Fruit fly (Drosophila melanogaster): ENCODE measurements around the gene stai.

The stai gene

DNA sequence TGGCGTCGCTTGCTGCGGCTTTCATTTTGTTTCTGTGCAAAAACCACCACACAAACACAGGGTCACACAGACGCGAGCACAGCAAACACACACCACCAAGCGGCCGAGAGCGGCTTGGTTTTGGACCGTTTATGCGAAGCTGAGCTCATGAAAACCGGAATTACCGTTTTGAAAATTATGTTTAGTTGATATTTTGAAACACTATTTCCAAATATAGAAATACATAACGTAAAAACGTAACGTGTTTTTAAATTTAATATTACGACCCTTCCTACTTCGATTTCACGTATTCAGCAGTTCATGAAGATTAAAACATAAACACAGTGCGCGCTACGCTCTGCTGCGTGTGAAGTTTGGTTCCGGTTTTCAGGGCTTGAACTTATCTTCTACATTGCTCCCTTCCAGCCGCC lies 49.0 kb upstream of the stai start (continued):
- peak; percentile 57 for TF ChIP-seq CG4617 (GFP tag; optimal IDR thresholded peaks at IDR 0.05; ENCODE audit: borderline replicate concordance)
- TF ChIP-seq CG17359 (tag; optimal IDR thresholded peaks at IDR 0.05) = peak; percentile 97
- peak; percentile 84 for TF ChIP-seq Taf1 (GFP tag; IDR thresholded peaks at IDR 0.05)
- peak; percentile 95 for TF ChIP-seq pho (GFP tag; optimal IDR thresholded peaks at IDR 0.05)
- peak; percentile 96 for TF ChIP-seq zfh1 (GFP tag; IDR thresholded peaks at IDR 0.05)
- peak; percentile 88 for TF ChIP-seq CG5180 (GFP tag; optimal IDR thresholded peaks at IDR 0.05)
- TF ChIP-seq wek (GFP tag; optimal IDR thresholded peaks at IDR 0.05) = peak; percentile 91
- peak; percentile 35; the same call in 1 of the 2 replicates for TF ChIP-seq CG14667 (GFP tag; IDR thresholded peaks at IDR 0.05)
- peak; percentile 47 for TF ChIP-seq CG15073 (GFP tag; optimal IDR thresholded peaks at IDR 0.05)
- peak; percentile 97 for TF ChIP-seq dmrt99B (tag; optimal IDR thresholded peaks at IDR 0.05)
- TF ChIP-seq sens-2 (GFP tag; IDR thresholded peaks at IDR 0.05) = peak; percentile 95
- TF ChIP-seq Sox100B (GFP tag; optimal IDR thresholded peaks at IDR 0.05) = peak; percentile 94
- peak; percentile 83 for TF ChIP-seq klu (GFP tag; IDR thresholded peaks at IDR 0.05)
- peak; percentile 94 for TF ChIP-seq bcd (GFP tag; optimal IDR thresholded peaks at IDR 0.05)
- peak; percentile 29 for TF ChIP-seq bigmax (GFP tag; optimal IDR thresholded peaks at IDR 0.05)
- TF ChIP-seq BtbVII (GFP tag; optimal IDR thresholded peaks at IDR 0.05) = peak; percentile 97
- peak; percentile 99 for TF ChIP-seq ci (GFP tag; IDR thresholded peaks at IDR 0.05)
- TF ChIP-seq Antp (GFP tag; optimal IDR thresholded peaks at IDR 0.05) = peak; percentile 89
- peak; percentile 71 for TF ChIP-seq CG43689 (GFP tag; IDR thresholded peaks at IDR 0.05)
- peak; percentile 76 for TF ChIP-seq CG9876 (GFP tag; optimal IDR thresholded peaks at IDR 0.05)
- TF ChIP-seq Hey (tag; optimal IDR thresholded peaks at IDR 0.05) = peak; percentile 85
- peak; percentile 96 for TF ChIP-seq mirr (GFP tag; optimal IDR thresholded peaks at IDR 0.05)
- peak; percentile 90 for TF ChIP-seq ind (GFP tag; optimal IDR thresholded peaks at IDR 0.05)
- TF ChIP-seq CG10543 (GFP tag; optimal IDR thresholded peaks at IDR 0.05) = peak; percentile 96
- TF ChIP-seq CG15601 (tag; optimal IDR thresholded peaks at IDR 0.05) = peak; percentile 94
- TF ChIP-seq az2 (GFP tag; optimal IDR thresholded peaks at IDR 0.05) = peak; percentile 93
- peak in 1 of 2 experiments; percentile 97 for TF ChIP-seq Eip74EF (GFP tag; optimal IDR thresholded peaks at IDR 0.05)
- peak; percentile 88 for TF ChIP-seq CG14441 (GFP tag; IDR thresholded peaks at IDR 0.05)
- TF ChIP-seq CG12299 (tag; optimal IDR thresholded peaks at IDR 0.05) = peak; percentile 97
- TF ChIP-seq kni (GFP tag; optimal IDR thresholded peaks at IDR 0.05) = peak; percentile 90
- peak; percentile 90 for TF ChIP-seq CG1792 (GFP tag; optimal IDR thresholded peaks at IDR 0.05)
- TF ChIP-seq CG30020 (tag; optimal IDR thresholded peaks at IDR 0.05) = peak; percentile 70
- TF ChIP-seq Poxn (GFP tag; IDR thresholded peaks at IDR 0.05) = peak; percentile 76
- TF ChIP-seq Awh (GFP tag; IDR thresholded peaks at IDR 0.05) = peak; percentile 89
- TF ChIP-seq HLH3B (GFP tag; IDR thresholded peaks at IDR 0.05) = peak; percentile 95
- no peak for TF ChIP-seq CG6175 (GFP tag; IDR thresholded peaks at IDR 0.05)
- TF ChIP-seq Atf-2 (GFP tag; optimal IDR thresholded peaks at IDR 0.05) = peak; percentile 86
- TF ChIP-seq ab (GFP tag; optimal IDR thresholded peaks at IDR 0.05) = peak; percentile 60
- no peak for TF ChIP-seq yki (optimal IDR thresholded peaks at IDR 0.05)
- TF ChIP-seq fd102C (GFP tag; optimal IDR thresholded peaks at IDR 0.05) = peak; percentile 64
- peak; percentile 90 for TF ChIP-seq H2.0 (GFP tag; IDR thresholded peaks at IDR 0.05)
- TF ChIP-seq hth (optimal IDR thresholded peaks at IDR 0.05) = no peak
- TF ChIP-seq ttk (GFP tag; IDR thresholded peaks at IDR 0.05) = peak; percentile 92
- peak; percentile 78 for TF ChIP-seq ssp (GFP tag; IDR thresholded peaks at IDR 0.05)
- peak; percentile 98 for TF ChIP-seq CG2712 (tag; optimal IDR thresholded peaks at IDR 0.05)
- TF ChIP-seq nau (GFP tag; optimal IDR thresholded peaks at IDR 0.05) = no peak
- TF ChIP-seq Drgx (GFP tag; IDR thresholded peaks at IDR 0.05) = peak; percentile 96
- TF ChIP-seq CTCF (GFP tag; optimal IDR thresholded peaks at IDR 0.05) = peak; percentile 52
- peak; percentile 95 for TF ChIP-seq CG4854 (GFP tag; optimal IDR thresholded peaks at IDR 0.05)
- TF ChIP-seq CHES-1-like (GFP tag; optimal IDR thresholded peaks at IDR 0.05) = peak; percentile 89
- peak; percentile 87 for TF ChIP-seq Nf-YC (tag; optimal IDR thresholded peaks at IDR 0.05)
- TF ChIP-seq otp (GFP tag; IDR thresholded peaks at IDR 0.05) = peak; percentile 94
- TF ChIP-seq exex (tag; optimal IDR thresholded peaks at IDR 0.05) = peak; percentile 82

Measured in whole organism, embryonic.